Fruit fly (Drosophila melanogaster) whole organism, wandering third instar larva: Measurements from ENCODE around the gene CG33284.

Experiments used
- Dfd ChIP-seq: fragments of >200 bp; optimal IDR thresholded peaks from 2 replicates; lab custom pipeline; 2017; ENCODE audit warnings: missing biosample characterization, missing genetic modification characterization
- Hr78 ChIP-seq: fragments of >200 bp; optimal IDR thresholded peaks from 2 replicates; lab custom pipeline; 2017; ENCODE audit warnings: missing biosample characterization, missing genetic modification characterization
- Jra ChIP-seq: sonication (Bioruptor generic); optimal IDR thresholded peaks from 2 replicates; lab custom pipeline; 2016; ENCODE audit warnings: missing biosample characterization, missing genetic modification characterization
- brk ChIP-seq: fragments of 200-800 bp; sonication (Bioruptor generic); optimal IDR thresholded peaks from 2 replicates; lab custom pipeline; 2016; ENCODE audit warnings: missing biosample characterization, mild to moderate bottlenecking, missing genetic modification characterization
- foxo ChIP-seq, 2 experiments: fragments of 200-800 bp; sonication (Bioruptor generic); optimal IDR thresholded peaks; 2 replicates in 1 of 2; 3 replicates in 1 of 2; lab custom pipeline; 2016 to 2017; ENCODE audit warnings: missing biosample characterization in 2 of 2, missing genetic modification characterization in 2 of 2
- h ChIP-seq: fragments of 200-800 bp; sonication (Bioruptor generic); optimal IDR thresholded peaks from 3 replicates; lab custom pipeline; 2016; ENCODE audit warnings: missing biosample characterization, mild to moderate bottlenecking, missing genetic modification characterization
- sage ChIP-seq: fragments of 200-800 bp; sonication (Bioruptor generic); optimal IDR thresholded peaks from 2 replicates; lab custom pipeline; 2016; ENCODE audit warnings: missing biosample characterization, mild to moderate bottlenecking, missing genetic modification characterization

DNA sequence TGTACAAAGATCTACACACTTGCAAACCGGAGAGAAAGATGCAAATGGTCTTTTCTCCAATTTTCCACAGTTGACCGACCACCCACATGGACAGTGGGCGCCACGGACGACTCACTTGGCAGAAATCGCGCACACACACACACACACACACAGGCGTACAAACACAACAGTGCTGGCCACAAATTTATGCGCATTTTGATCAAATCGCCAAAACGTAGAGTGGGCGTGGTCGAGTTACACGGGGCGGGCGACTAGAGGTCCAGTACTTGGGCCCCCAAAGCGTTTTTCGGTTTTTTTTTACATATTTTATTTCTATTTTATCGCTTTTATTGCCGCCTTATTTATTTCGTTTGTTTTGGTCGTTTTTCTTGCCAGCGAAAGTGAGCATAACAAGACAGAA, 5.0 kb upstream of the CG33284 start:
- TF ChIP-seq Hr78 (GFP tag; lab: Kevin White, UChicago), result no peak
- TF ChIP-seq foxo (GFP tag; optimal IDR thresholded peaks at IDR 0.05; lab: Kevin White, UChicago), result no peak
- no peak for TF ChIP-seq h (GFP tag; lab: Kevin White, UChicago)
- no peak for TF ChIP-seq brk
- no peak for TF ChIP-seq sage (GFP tag; lab: Kevin White, UChicago)
- TF ChIP-seq Dfd (GFP tag; lab: Kevin White, UChicago), result no peak
- no peak for TF ChIP-seq Jra (GFP tag; lab: Kevin White, UChicago)
